Worm (Caenorhabditis elegans): Measurements from ENCODE around the gene mrps-18B.

DNA sequence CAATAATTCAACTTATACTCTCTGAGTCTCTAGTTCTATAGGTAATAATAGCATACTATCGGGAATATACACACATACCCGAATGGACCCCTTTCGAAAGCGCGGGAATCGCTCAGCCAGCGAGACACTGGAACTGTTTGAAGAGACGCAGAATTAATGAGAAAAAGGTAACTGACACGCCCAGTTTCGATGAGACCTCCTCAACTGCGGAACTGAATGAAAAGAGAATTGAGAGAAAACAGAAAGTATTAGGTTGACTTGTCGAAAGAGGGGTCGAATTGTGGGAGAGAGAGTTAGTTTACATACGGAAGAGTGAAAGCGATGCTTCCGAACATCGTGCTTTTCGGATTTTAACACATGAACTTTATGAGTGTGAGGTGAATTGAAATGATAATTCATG lies 6.5 kb downstream of the mrps-18B start:
- TF ChIP-seq ztf-29 (GFP tag; IDR thresholded peaks at IDR 0.05) (no peak), ref-1 (GFP tag; conservative IDR thresholded peaks at IDR 0.05) (no peak), med-1 (GFP tag; optimal IDR thresholded peaks at IDR 0.05; ENCODE audit: insufficient read depth) (no peak), flt-1 (GFP tag; IDR thresholded peaks at IDR 0.05) (no peak), ztf-23 (GFP tag; IDR thresholded peaks at IDR 0.05) (no peak), T22C8.4 (GFP tag; IDR thresholded peaks at IDR 0.05) (no peak), klf-2 (GFP tag; conservative IDR thresholded peaks at IDR 0.05) (no peak)

All from whole organism, midembryonic.